Worm (Caenorhabditis elegans): Measurements from ENCODE around the gene glt-6.

DNA sequence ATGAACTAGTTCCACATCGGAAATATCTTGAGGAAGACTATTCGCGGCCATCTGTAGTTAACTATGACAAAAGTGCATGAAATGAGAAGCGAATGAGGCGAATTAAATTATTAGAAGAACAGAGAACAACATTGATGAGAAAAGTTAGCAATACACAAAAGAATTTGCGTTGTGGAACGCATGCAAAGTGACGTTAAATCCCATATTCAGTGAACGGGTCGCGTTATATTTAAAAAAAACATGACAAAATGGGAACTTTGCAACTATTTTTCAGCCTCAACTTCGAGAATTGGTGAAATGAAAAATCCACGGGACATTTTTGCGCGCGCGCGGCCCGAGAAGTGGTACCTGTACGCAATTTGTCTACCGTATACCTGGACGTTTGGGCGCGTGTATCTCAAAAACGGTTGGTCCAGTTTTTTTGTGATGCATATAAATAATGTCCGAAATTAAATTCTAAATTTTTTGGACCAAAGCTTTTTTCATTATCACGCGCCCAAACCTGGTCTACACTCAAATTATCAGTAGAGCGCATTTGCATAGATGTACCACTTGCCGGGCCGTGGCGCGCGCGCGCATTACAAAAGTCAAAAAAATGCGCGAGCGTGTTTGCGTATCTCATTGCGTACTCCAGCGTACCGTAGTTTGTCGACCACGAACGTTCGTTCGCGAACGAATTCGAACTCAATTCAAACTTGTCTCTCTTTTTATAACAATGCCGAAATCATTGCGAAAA lies 44.6 kb downstream of the glt-6 start, which contains the start of the genes cdd-2 and oef-1:
- TF ChIP-seq lin-39 (tag; optimal IDR thresholded peaks at IDR 0.05) (no peak), unc-130 (tag; optimal IDR thresholded peaks at IDR 0.05) (no peak), nhr-20 (tag; optimal IDR thresholded peaks at IDR 0.05) (no peak), ama-1 (optimal IDR thresholded peaks at IDR 0.05) (no peak), tlp-1 (tag; optimal IDR thresholded peaks at IDR 0.05) (no peak), nhr-28 (tag; optimal IDR thresholded peaks at IDR 0.05) (no peak), jun-1 (tag; optimal IDR thresholded peaks at IDR 0.05) (no peak)
